Worm (Caenorhabditis elegans) whole organism, L4 larva: Measurements from ENCODE around the gene F54F2.7.

ENCODE experiments used
- D1046.2 ChIP-seq: fragments of 200-800 bp; sonication (Bioruptor generic); IDR thresholded peaks from 2 replicates; pipeline ENCODE4 v1.3.6; 2022; ENCODE audit warnings: missing genetic modification characterization, missing compliant biosample characterization
- F26F4.8 ChIP-seq: fragments of 200-800 bp; sonication (Bioruptor generic); conservative IDR thresholded peaks from 2 replicates; pipeline ENCODE4 v1.3.6; 2022; ENCODE audit warnings: missing genetic modification characterization, missing compliant biosample characterization
- F44E2.7 ChIP-seq: fragments of 200-800 bp; sonication (Bioruptor generic); IDR thresholded peaks from 2 replicates; pipeline ENCODE4 v2.1.2; 2022; ENCODE audit warnings: missing genetic modification characterization, missing compliant biosample characterization
- T26A8.4 ChIP-seq: fragments of 200-800 bp; sonication (Bioruptor generic); IDR thresholded peaks from 2 replicates; pipeline ENCODE4 v1.3.6; 2022; ENCODE audit warnings: missing genetic modification characterization, missing compliant biosample characterization
- Y105C5A.15 ChIP-seq: fragments of 200-800 bp; sonication (Bioruptor generic); IDR thresholded peaks from 2 replicates; pipeline ENCODE4 v1.3.6; 2022; ENCODE audit warnings: missing genetic modification characterization, missing compliant biosample characterization
- Y48G9A.11 ChIP-seq: fragments of 200-800 bp; sonication (Bioruptor generic); IDR thresholded peaks from 2 replicates; pipeline ENCODE4 v1.3.6; 2022; ENCODE audit warnings: missing genetic modification reagents, missing genetic modification characterization, missing compliant biosample characterization
- Y5F2A.4 ChIP-seq: fragments of 200-800 bp; sonication (Bioruptor generic); optimal IDR thresholded peaks from 2 replicates; lab custom pipeline; 2018; ENCODE audit warnings: mild to moderate bottlenecking, missing genetic modification characterization, missing compliant biosample characterization
- Y75B8A.6 ChIP-seq: fragments of 200-800 bp; sonication (Bioruptor generic); IDR thresholded peaks from 2 replicates; pipeline ENCODE4 v1.3.6; 2022; ENCODE audit warnings: missing genetic modification reagents, missing genetic modification characterization, missing compliant biosample characterization
- aha-1 ChIP-seq: fragments of 150-350 bp; peaks from one replicate; lab custom pipeline; 2014; ENCODE audit warnings: missing biosample characterization, missing genetic modification characterization
- aly-2 ChIP-seq: sonication (generic microtip); optimal IDR thresholded peaks from 2 replicates; lab custom pipeline; 2018; ENCODE audit warnings: missing biosample characterization, missing genetic modification characterization
- attf-4 ChIP-seq: sonication (generic microtip); optimal IDR thresholded peaks from 3 replicates; lab custom pipeline; 2017; ENCODE audit warnings: missing biosample characterization, missing genetic modification characterization
- ceh-20 ChIP-seq: fragments of 200-800 bp; sonication (Bioruptor generic); IDR thresholded peaks from 2 replicates; pipeline ENCODE4 v1.3.6; 2022; ENCODE audit warnings: missing genetic modification reagents, missing genetic modification characterization, missing compliant biosample characterization
- ceh-32 ChIP-seq: sonication (generic microtip); optimal IDR thresholded peaks from 2 replicates; lab custom pipeline; 2016; ENCODE audit warnings: mild to moderate bottlenecking, missing genetic modification characterization, missing compliant biosample characterization; ENCODE audit not compliant: poor library complexity
- ceh-44 ChIP-seq: fragments of 200-800 bp; sonication (Bioruptor generic); IDR thresholded peaks from 2 replicates; pipeline ENCODE4 v1.3.6; 2022; ENCODE audit warnings: missing genetic modification reagents, missing genetic modification characterization, missing compliant biosample characterization
- cey-2 ChIP-seq: sonication (generic microtip); optimal IDR thresholded peaks from 3 replicates; lab custom pipeline; 2017; ENCODE audit warnings: missing genetic modification characterization, mild to moderate bottlenecking, missing compliant biosample characterization, antibody characterized with exemption, borderline replicate concordance; ENCODE audit not compliant: insufficient read depth
- ctbp-1 ChIP-seq: fragments of 200-800 bp; sonication (Bioruptor generic); IDR thresholded peaks from 2 replicates; pipeline ENCODE4 v1.3.6; 2022; ENCODE audit warnings: missing genetic modification reagents, missing genetic modification characterization, missing compliant biosample characterization
- dmd-8 ChIP-seq: fragments of 200-800 bp; sonication (Bioruptor generic); IDR thresholded peaks from 2 replicates; pipeline ENCODE4 v1.3.6; 2022; ENCODE audit warnings: missing genetic modification characterization, missing compliant biosample characterization
- duxl-1 ChIP-seq: sonication (generic microtip); optimal IDR thresholded peaks from 2 replicates; lab custom pipeline; 2016; ENCODE audit warnings: mild to moderate bottlenecking, missing genetic modification characterization, moderate library complexity, missing compliant biosample characterization; ENCODE audit not compliant: poor library complexity
- egl-27 ChIP-seq: sonication (generic microtip); optimal IDR thresholded peaks from 3 replicates; lab custom pipeline; 2017; ENCODE audit warnings: missing biosample characterization, missing genetic modification reagents, missing genetic modification characterization
- fkh-10 ChIP-seq: fragments of 150-350 bp; optimal IDR thresholded peaks from 2 replicates; lab custom pipeline; 2014; ENCODE audit warnings: missing biosample characterization, missing genetic modification reagents, missing genetic modification characterization
- gei-8 ChIP-seq: fragments of 200-800 bp; sonication (Bioruptor generic); optimal IDR thresholded peaks from 2 replicates; lab custom pipeline; 2018; ENCODE audit warnings: mild to moderate bottlenecking, missing genetic modification characterization, missing compliant biosample characterization
- hlh-30 ChIP-seq: sonication (generic microtip); optimal IDR thresholded peaks from 2 replicates; lab custom pipeline; 2017; ENCODE audit warnings: antibody characterized with exemption, mild to moderate bottlenecking, missing genetic modification characterization, missing compliant biosample characterization; ENCODE audit not compliant: insufficient read depth
- hmg-1.1 ChIP-seq: fragments of 200-800 bp; sonication (Bioruptor generic); IDR thresholded peaks from 2 replicates; pipeline ENCODE4 v1.3.6; 2022; ENCODE audit warnings: missing genetic modification reagents, missing genetic modification characterization, missing compliant biosample characterization
- lin-1 ChIP-seq: fragments of 200-800 bp; sonication (Bioruptor generic); IDR thresholded peaks from 2 replicates; pipeline ENCODE4 v1.3.6; 2022; ENCODE audit warnings: missing genetic modification reagents, missing genetic modification characterization, missing compliant biosample characterization
- lin-29 ChIP-seq: fragments of 200-800 bp; sonication (Bioruptor generic); IDR thresholded peaks from 2 replicates; pipeline ENCODE4 v1.3.6; 2022; ENCODE audit warnings: missing genetic modification reagents, missing genetic modification characterization, missing compliant biosample characterization
- lin-39 ChIP-seq: fragments of 150-350 bp; optimal IDR thresholded peaks from 2 replicates; lab custom pipeline; 2014; ENCODE audit warnings: missing biosample characterization, missing genetic modification reagents, missing genetic modification characterization
- lsy-2 ChIP-seq, 2 experiments: fragments of 150-350 bp in 1 of 2; sonication (generic microtip) in 1 of 2; optimal IDR thresholded peaks; 2 replicates each; lab custom pipeline; 2014 to 2017; ENCODE audit warnings: missing biosample characterization in 2 of 2, missing genetic modification characterization in 2 of 2
- madf-9 ChIP-seq: fragments of 200-800 bp; sonication (Bioruptor generic); conservative IDR thresholded peaks from 2 replicates; pipeline ENCODE4 v1.3.6; 2022; ENCODE audit warnings: missing genetic modification reagents, missing genetic modification characterization, missing compliant biosample characterization
- mdt-29 ChIP-seq: fragments of 200-800 bp; sonication (Bioruptor generic); IDR thresholded peaks from 2 replicates; pipeline ENCODE4 v1.3.6; 2022; ENCODE audit warnings: missing genetic modification reagents, missing genetic modification characterization, missing compliant biosample characterization
- mxl-2 ChIP-seq: fragments of 200-800 bp; sonication (Bioruptor generic); conservative IDR thresholded peaks from 2 replicates; pipeline ENCODE4 v1.3.6; 2022; ENCODE audit warnings: missing genetic modification reagents, missing genetic modification characterization, missing compliant biosample characterization
- nhr-11 ChIP-seq: fragments of 150-350 bp; optimal IDR thresholded peaks from 2 replicates; lab custom pipeline; 2014; ENCODE audit warnings: missing biosample characterization, missing genetic modification characterization
- nhr-28 ChIP-seq: fragments of 150-350 bp; optimal IDR thresholded peaks from 2 replicates; lab custom pipeline; 2014; ENCODE audit warnings: missing biosample characterization, missing genetic modification characterization
- nhr-41 ChIP-seq: fragments of 200-800 bp; sonication (Bioruptor generic); IDR thresholded peaks from 2 replicates; pipeline ENCODE4 v1.3.6; 2022; ENCODE audit warnings: missing genetic modification reagents, missing genetic modification characterization, missing compliant biosample characterization
- nhr-48 ChIP-seq: sonication (generic microtip); optimal IDR thresholded peaks from 2 replicates; lab custom pipeline; 2016; ENCODE audit warnings: mild to moderate bottlenecking, missing genetic modification characterization, missing compliant biosample characterization
- nhr-6 ChIP-seq: fragments of 150-350 bp; optimal IDR thresholded peaks from 2 replicates; lab custom pipeline; 2014; ENCODE audit warnings: missing biosample characterization, missing genetic modification characterization
- nhr-77 ChIP-seq: fragments of 150-350 bp; optimal IDR thresholded peaks from 2 replicates; lab custom pipeline; 2014; ENCODE audit warnings: missing biosample characterization, missing genetic modification characterization
- pha-4 ChIP-seq, 2 experiments: fragments of 150-350 bp in 1 of 2; fragments of 200-800 bp in 1 of 2; sonication (Bioruptor generic) in 1 of 2; IDR thresholded peaks in 1 of 2; optimal IDR thresholded peaks in 1 of 2; 2 replicates each; pipeline versions ENCODE4 v1.3.6 to Lab custom; 2014 to 2022; ENCODE audit warnings: missing genetic modification characterization in 2 of 2, missing genetic modification reagents in 2 of 2, missing biosample characterization in 1 of 2, missing compliant biosample characterization in 1 of 2
- pqm-1 ChIP-seq: sonication (generic microtip); optimal IDR thresholded peaks from 2 replicates; lab custom pipeline; 2017; ENCODE audit warnings: missing biosample characterization, missing genetic modification characterization
- rbr-2 ChIP-seq: sonication (generic microtip); optimal IDR thresholded peaks from 2 replicates; lab custom pipeline; 2016; ENCODE audit warnings: missing genotype, missing genetic modification characterization, missing compliant biosample characterization
- set-16 ChIP-seq: fragments of 200-800 bp; sonication (Bioruptor generic); IDR thresholded peaks from 2 replicates; pipeline ENCODE4 v1.3.6; 2022; ENCODE audit warnings: missing genetic modification reagents, missing genetic modification characterization, missing compliant biosample characterization
- skn-1 ChIP-seq: fragments of 150-350 bp; optimal IDR thresholded peaks from 2 replicates; lab custom pipeline; 2014; ENCODE audit warnings: missing biosample characterization, missing genetic modification characterization
- snpc-4 ChIP-seq: fragments of 150-350 bp; optimal IDR thresholded peaks from 2 replicates; lab custom pipeline; 2014; ENCODE audit warnings: missing biosample characterization, missing genetic modification characterization
- spr-1 ChIP-seq: sonication (generic microtip); optimal IDR thresholded peaks from 2 replicates; lab custom pipeline; 2016; ENCODE audit warnings: mild to moderate bottlenecking, missing genetic modification characterization, missing compliant biosample characterization
- unc-62 ChIP-seq, 3 experiments: fragments of 150-350 bp in 1 of 3; sonication (generic microtip); optimal IDR thresholded peaks in 2 of 3; peaks in 1 of 3; 1 replicate in 1 of 3; 2 replicates in 2 of 3; lab custom pipeline; 2014 to 2017; ENCODE audit warnings: missing biosample characterization in 3 of 3, missing genetic modification characterization in 3 of 3, missing genetic modification reagents in 3 of 3, missing genotype in 1 of 3
- zip-11 ChIP-seq: fragments of 200-800 bp; sonication (Bioruptor generic); IDR thresholded peaks from 2 replicates; pipeline ENCODE4 v1.3.6; 2022; ENCODE audit warnings: missing genetic modification characterization, missing compliant biosample characterization

F54F2.7 gene

DNA sequence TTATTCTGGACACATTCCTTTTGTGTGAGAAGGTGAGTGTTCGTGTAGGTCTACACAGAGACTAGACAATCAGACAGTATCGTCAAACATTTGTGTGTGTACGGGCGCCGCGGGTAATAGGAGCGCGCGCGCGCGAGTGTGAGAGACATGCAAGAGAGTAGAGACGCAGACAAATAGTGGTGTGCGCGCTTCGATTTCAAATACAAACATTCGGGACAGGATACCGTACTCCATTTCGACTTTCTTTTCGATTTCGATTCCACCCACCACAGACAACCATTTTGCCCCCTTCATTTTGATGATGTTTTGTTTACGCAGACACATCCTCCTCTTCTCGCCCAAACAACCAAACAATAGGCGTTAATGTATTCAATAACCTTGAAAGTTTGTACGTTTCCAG lies 12.4 kb downstream of the F54F2.7 start (continued):
- no peak for TF ChIP-seq lin-39 (tag; lab: Kevin White, UChicago)
- peak; percentile 36 for TF ChIP-seq nhr-11 (tag; lab: Kevin White, UChicago)
- peak; percentile 42 for TF ChIP-seq gei-8 (GFP tag; lab: Kevin White, UChicago)
- no peak for TF ChIP-seq egl-27 (tag; lab: Kevin White, UChicago)
- peak; percentile 85 for TF ChIP-seq T26A8.4 (GFP tag; lab: Robert Waterston, UW)
- TF ChIP-seq ctbp-1 (GFP tag; lab: Robert Waterston, UW): peak; percentile 71; the same call in 1 of the 2 replicates
- no peak for TF ChIP-seq Y105C5A.15 (GFP tag; lab: Robert Waterston, UW)
- TF ChIP-seq lin-1 (GFP tag; lab: Robert Waterston, UW): peak; percentile 49; the same call in 1 of the 2 replicates
- TF ChIP-seq mxl-2 (GFP tag; lab: Robert Waterston, UW): no peak
- no peak for TF ChIP-seq attf-4
- no peak for TF ChIP-seq F44E2.7 (GFP tag; lab: Robert Waterston, UW)
- no peak for TF ChIP-seq dmd-8 (GFP tag; lab: Robert Waterston, UW)
- TF ChIP-seq nhr-6 (tag; lab: Kevin White, UChicago): peak; percentile 40
- TF ChIP-seq D1046.2 (GFP tag; lab: Robert Waterston, UW): 0 out of 2 replicates have a peak, but pooled peaks have one; percentile 70
- TF ChIP-seq madf-9 (GFP tag; lab: Robert Waterston, UW): peak; percentile 52; the same call in 1 of the 2 replicates
- TF ChIP-seq Y5F2A.4: no peak
- no peak for TF ChIP-seq zip-11 (GFP tag; lab: Robert Waterston, UW)
- no peak for TF ChIP-seq spr-1 (tag; lab: Kevin White, UChicago)
- peak; percentile 79 for TF ChIP-seq hlh-30
- peak; percentile 93 for TF ChIP-seq aha-1
- TF ChIP-seq lin-29 (GFP tag; lab: Robert Waterston, UW): no peak
- TF ChIP-seq Y48G9A.11 (GFP tag; lab: Robert Waterston, UW): no peak
- TF ChIP-seq skn-1 (tag; lab: Kevin White, UChicago): no peak
- peak; percentile 51 for TF ChIP-seq rbr-2 (tag; lab: Kevin White, UChicago)
- TF ChIP-seq duxl-1 (tag; lab: Kevin White, UChicago): peak; percentile 30
- TF ChIP-seq ceh-20: no peak
- TF ChIP-seq nhr-48 (tag; lab: Kevin White, UChicago): peak; percentile 2
- TF ChIP-seq nhr-77: peak; percentile 12
- peak; percentile 28 for TF ChIP-seq cey-2 (tag; lab: Kevin White, UChicago)
- peak in 1 of 2 experiments; percentile 99 for TF ChIP-seq unc-62 (GFP tag; optimal IDR thresholded peaks at IDR 0.05 in 1 of 2; lab: Kevin White, UChicago)
- TF ChIP-seq unc-62 (tag; optimal IDR thresholded peaks at IDR 0.05; lab: Kevin White, UChicago): no peak
- no peak for TF ChIP-seq snpc-4 (tag; lab: Kevin White, UChicago)
- no peak for TF ChIP-seq F26F4.8 (GFP tag; lab: Robert Waterston, UW)
- TF ChIP-seq fkh-10 (GFP tag; lab: Kevin White, UChicago): no peak
- TF ChIP-seq lsy-2 (tag; optimal IDR thresholded peaks at IDR 0.05; lab: Kevin White, UChicago): peak in 1 of 2 experiments; percentile 66
- no peak for TF ChIP-seq mdt-29 (GFP tag; lab: Robert Waterston, UW)
- peak; percentile 99 for TF ChIP-seq nhr-28 (tag; lab: Kevin White, UChicago)
- 0 out of 2 replicates have a peak, but pooled peaks have one; percentile 21 for TF ChIP-seq Y75B8A.6 (GFP tag; lab: Robert Waterston, UW)
- TF ChIP-seq hmg-1.1 (GFP tag; lab: Robert Waterston, UW): peak; percentile 64
- TF ChIP-seq set-16 (GFP tag; lab: Robert Waterston, UW): no peak; the same call in 1 of the 2 replicates
- TF ChIP-seq ceh-32 (tag; lab: Kevin White, UChicago): no peak
- peak; percentile 62 for TF ChIP-seq pqm-1 (tag; lab: Kevin White, UChicago)
- no peak for TF ChIP-seq aly-2 (tag; lab: Kevin White, UChicago)
- TF ChIP-seq ceh-44 (GFP tag; lab: Robert Waterston, UW): no peak
- 0 out of 2 replicates have a peak, but pooled peaks have one; percentile 49 for TF ChIP-seq nhr-41 (GFP tag; lab: Robert Waterston, UW)
- TF ChIP-seq pha-4 (GFP tag; IDR thresholded peaks at IDR 0.05; lab: Robert Waterston, UW): peak; percentile 58; the same call in 1 of the 2 replicates
- TF ChIP-seq pha-4 (tag; optimal IDR thresholded peaks at IDR 0.05; lab: Kevin White, UChicago): peak; percentile 91
